Worm (Caenorhabditis elegans): ENCODE results near the gene W02B12.11.
"Not testable (repeated sequence)": the region's sequence is repeated elsewhere in the genome, so short reads cannot be mapped to it uniquely, and the experiment has no call there.

Gene W02B12.11

DNA sequence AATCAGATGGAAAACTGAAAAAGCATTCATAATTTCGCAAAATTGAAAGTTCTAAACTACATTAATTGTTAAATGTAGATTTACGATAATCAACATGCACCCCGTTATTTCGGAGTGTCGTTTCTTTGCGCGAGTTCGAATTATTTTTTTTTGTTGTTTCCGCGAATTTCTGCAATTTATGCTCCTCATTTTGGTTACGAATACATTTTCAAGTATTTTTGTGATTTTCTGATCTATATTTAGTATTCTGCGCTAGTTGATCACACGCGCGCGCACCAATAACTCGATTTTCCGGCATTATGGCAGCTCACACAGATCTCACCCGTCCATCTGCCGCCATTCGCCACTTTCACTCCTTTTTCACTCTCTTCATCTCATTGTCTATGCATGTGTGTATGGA, 33.4 kb upstream of the W02B12.11 start, which contains the start of gene VW02B12L.2:
VW02B12L.2 (minus strand) TSS at position 65 of the 400 bp plus-strand sequence.
- TF ChIP-seq mep-1 (tag; optimal IDR thresholded peaks at IDR 0.05) = no peak
- no peak for TF ChIP-seq elt-3 (tag; optimal IDR thresholded peaks at IDR 0.05)
- no peak for TF ChIP-seq unc-39 (tag; optimal IDR thresholded peaks at IDR 0.05)
- no peak for TF ChIP-seq hlh-1 (tag; optimal IDR thresholded peaks at IDR 0.05)
- no peak for TF ChIP-seq unc-62 (GFP tag; optimal IDR thresholded peaks at IDR 0.05)
- peak; percentile 94 for TF ChIP-seq ces-1 (GFP tag; optimal IDR thresholded peaks at IDR 0.05)
- peak; percentile 3 for TF ChIP-seq cnd-1 (tag; optimal IDR thresholded peaks at IDR 0.05)
- no peak for TF ChIP-seq unc-120 (tag; optimal IDR thresholded peaks at IDR 0.05; ENCODE audit: poor library complexity, severe bottlenecking)
- no peak for TF ChIP-seq sptf-1 (tag; optimal IDR thresholded peaks at IDR 0.05)
- no peak for TF ChIP-seq tbx-8 (GFP tag; optimal IDR thresholded peaks at IDR 0.05)
- TF ChIP-seq sem-2 (GFP tag; optimal IDR thresholded peaks at IDR 0.05) = no peak
- no peak for TF ChIP-seq nhr-76 (tag; optimal IDR thresholded peaks at IDR 0.05)
- TF ChIP-seq zip-8 (tag; optimal IDR thresholded peaks at IDR 0.05) = no peak
- no peak for TF ChIP-seq ceh-43 (GFP tag; optimal IDR thresholded peaks at IDR 0.05)
- TF ChIP-seq ham-2 (GFP tag; optimal IDR thresholded peaks at IDR 0.05) = peak; percentile 42
- TF ChIP-seq ceh-39 (tag; optimal IDR thresholded peaks at IDR 0.05) = no peak
- no peak for TF ChIP-seq mls-2 (tag; optimal IDR thresholded peaks at IDR 0.05)
- TF ChIP-seq lin-13 (tag; optimal IDR thresholded peaks at IDR 0.05) = peak; percentile 5
- TF ChIP-seq blmp-1 (tag; optimal IDR thresholded peaks at IDR 0.05) = no peak
- no peak for TF ChIP-seq flh-1 (GFP tag; optimal IDR thresholded peaks at IDR 0.05)
- TF ChIP-seq drap-1 (GFP tag; optimal IDR thresholded peaks at IDR 0.05) = no peak
- peak; percentile 45 for TF ChIP-seq lin-32 (GFP tag; optimal IDR thresholded peaks at IDR 0.05)

- not testable (repeated sequence) for TF ChIP-seq unc-62 (GFP tag; optimal IDR thresholded peaks at IDR 0.05); zip-8 (tag; optimal IDR thresholded peaks at IDR 0.05); unc-120 (tag; optimal IDR thresholded peaks at IDR 0.05; ENCODE audit: poor library complexity, severe bottlenecking)
These were observed 31.2 kb upstream of the W02B12.11 start, which contains the start of gene ebp-2 for ce11 chrII:11442425-11442824. ebp-2 (plus strand) TSS chrII:11442725.

- TF ChIP-seq ceh-43 (GFP tag; optimal IDR thresholded peaks at IDR 0.05) (no peak), ces-1 (GFP tag; optimal IDR thresholded peaks at IDR 0.05) (no peak), nhr-76 (tag; optimal IDR thresholded peaks at IDR 0.05) (no peak), zip-8 (tag; optimal IDR thresholded peaks at IDR 0.05) (no peak), nhr-237 (tag; optimal IDR thresholded peaks at IDR 0.05) (no peak)
These were observed 30.5 kb upstream of the W02B12.11 start for ce11 chrII:11443128-11443527.

ce11 chrII:11443862-11444261, 29.8 kb upstream of the W02B12.11 start, which contains the start of gene adbp-1:
adbp-1 (plus strand) TSS chrII:11444162.
- no peak for TF ChIP-seq unc-62 (GFP tag; optimal IDR thresholded peaks at IDR 0.05)
- TF ChIP-seq pha-4 (tag; optimal IDR thresholded peaks at IDR 0.05) = no peak
- TF ChIP-seq lsy-2 (tag; optimal IDR thresholded peaks at IDR 0.05) = no peak
- no peak for TF ChIP-seq cnd-1 (tag; optimal IDR thresholded peaks at IDR 0.05)
- no peak for TF ChIP-seq unc-120 (tag; optimal IDR thresholded peaks at IDR 0.05; ENCODE audit: poor library complexity, severe bottlenecking)
- TF ChIP-seq nhr-76 (tag; optimal IDR thresholded peaks at IDR 0.05) = no peak
- no peak for TF ChIP-seq elt-3 (tag; optimal IDR thresholded peaks at IDR 0.05)
- TF ChIP-seq blmp-1 (tag; optimal IDR thresholded peaks at IDR 0.05) = no peak
- no peak for TF ChIP-seq unc-39 (tag; optimal IDR thresholded peaks at IDR 0.05)
- TF ChIP-seq nhr-28 (tag; optimal IDR thresholded peaks at IDR 0.05) = no peak
- no peak for TF ChIP-seq drap-1 (GFP tag; optimal IDR thresholded peaks at IDR 0.05)
- TF ChIP-seq bed-3 (GFP tag; optimal IDR thresholded peaks at IDR 0.05) = no peak
- no peak for TF ChIP-seq ces-1 (GFP tag; optimal IDR thresholded peaks at IDR 0.05)
- no peak for TF ChIP-seq snpc-4 (tag; optimal IDR thresholded peaks at IDR 0.05)
- no peak for TF ChIP-seq mab-5 (tag; optimal IDR thresholded peaks at IDR 0.05)
- TF ChIP-seq lin-32 (GFP tag; optimal IDR thresholded peaks at IDR 0.05) = no peak
- TF ChIP-seq hlh-1 (tag; optimal IDR thresholded peaks at IDR 0.05) = no peak

DNA sequence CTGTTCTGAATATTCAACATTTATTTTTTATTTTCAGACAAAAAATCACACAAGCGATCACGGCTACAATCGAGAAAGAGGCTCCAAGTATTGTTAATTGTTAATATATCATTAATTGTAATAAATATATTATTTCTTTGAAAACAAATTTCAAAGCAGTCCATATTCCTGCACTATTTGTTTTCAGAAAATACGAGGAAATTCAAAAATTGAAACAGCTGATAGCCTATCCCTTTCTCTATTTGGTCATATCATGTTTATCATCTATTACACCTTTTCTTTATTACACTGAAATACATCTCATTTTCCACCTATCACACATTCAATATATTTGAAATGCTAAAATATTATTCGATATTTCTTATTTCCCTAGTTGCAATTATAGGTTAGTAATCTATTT, 28.7 kb upstream of the W02B12.11 start, which contains the start of gene W02B12.13:
W02B12.13 (plus strand) TSS at position 301 of the 400 bp plus-strand sequence.
- TF ChIP-seq ceh-43 (GFP tag; optimal IDR thresholded peaks at IDR 0.05) = no peak
- no peak for TF ChIP-seq elt-1 (tag; optimal IDR thresholded peaks at IDR 0.05; ENCODE audit: borderline replicate concordance, insufficient read depth)
- no peak for TF ChIP-seq unc-120 (tag; optimal IDR thresholded peaks at IDR 0.05; ENCODE audit: poor library complexity, severe bottlenecking)
- no peak for TF ChIP-seq M03D4.4 (tag; optimal IDR thresholded peaks at IDR 0.05)
- no peak for TF ChIP-seq zip-8 (tag; optimal IDR thresholded peaks at IDR 0.05)
- TF ChIP-seq sptf-1 (tag; optimal IDR thresholded peaks at IDR 0.05) = no peak
- no peak for TF ChIP-seq lsy-2 (tag; optimal IDR thresholded peaks at IDR 0.05)
- TF ChIP-seq lin-32 (GFP tag; optimal IDR thresholded peaks at IDR 0.05) = no peak
- no peak for TF ChIP-seq ham-2 (GFP tag; optimal IDR thresholded peaks at IDR 0.05)
- no peak for TF ChIP-seq ztf-11 (tag; optimal IDR thresholded peaks at IDR 0.05)
- no peak for TF ChIP-seq blmp-1 (tag; optimal IDR thresholded peaks at IDR 0.05)
- no peak for TF ChIP-seq ceh-83 (GFP tag; optimal IDR thresholded peaks at IDR 0.05)
- TF ChIP-seq pha-4 (tag; optimal IDR thresholded peaks at IDR 0.05) = no peak
- no peak for TF ChIP-seq bed-3 (GFP tag; optimal IDR thresholded peaks at IDR 0.05)
- no peak for TF ChIP-seq mls-2 (tag; optimal IDR thresholded peaks at IDR 0.05)
- no peak for TF ChIP-seq hlh-1 (tag; optimal IDR thresholded peaks at IDR 0.05)
- no peak for TF ChIP-seq unc-39 (tag; optimal IDR thresholded peaks at IDR 0.05)
- no peak for TF ChIP-seq nhr-28 (tag; optimal IDR thresholded peaks at IDR 0.05)
- TF ChIP-seq snpc-4 (tag; optimal IDR thresholded peaks at IDR 0.05) = no peak
- TF ChIP-seq ceh-39 (tag; optimal IDR thresholded peaks at IDR 0.05) = no peak
